Fruit fly (Drosophila melanogaster): Measurements from ENCODE around the gene CG1387.
A peak's percentile ranks its signal among the peaks of the same experiment; 100 is the strongest.

The CG1387 gene

DNA sequence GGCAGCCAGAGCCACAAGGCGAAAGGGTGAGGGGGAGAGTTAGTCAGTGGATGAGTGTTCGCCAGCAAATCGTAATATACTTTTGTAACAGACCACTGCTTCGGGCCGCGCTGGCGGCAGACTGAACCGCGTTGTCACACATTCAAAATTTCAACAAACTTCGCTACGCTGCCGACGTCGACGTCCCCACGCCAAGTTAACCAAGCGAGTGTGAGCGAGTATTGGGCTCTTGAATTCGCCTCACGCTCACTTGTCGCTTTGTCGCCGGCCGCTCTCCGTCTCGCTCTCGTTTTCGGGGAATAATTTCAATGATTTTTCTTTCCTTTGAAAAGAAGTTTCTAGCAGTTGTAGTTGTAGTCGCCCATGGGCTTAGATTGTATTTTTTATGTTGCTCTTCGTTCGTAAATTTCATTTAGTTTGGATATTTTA is 26.0 kb downstream of the CG1387 start, which contains the start of gene lawc (continued):
- TF ChIP-seq Deaf1 (tag; optimal IDR thresholded peaks at IDR 0.05) (peak; percentile 68), scrt (GFP tag; optimal IDR thresholded peaks at IDR 0.05) (peak; percentile 65), Side (GFP tag; optimal IDR thresholded peaks at IDR 0.05) (peak; percentile 44), CG14014 (GFP tag; IDR thresholded peaks at IDR 0.05) (peak; percentile 60; the same call in 1 of the 2 replicates), inv (GFP tag; IDR thresholded peaks at IDR 0.05; ENCODE audit: partially characterized antibody) (no peak), E2f1 (GFP tag; IDR thresholded peaks at IDR 0.05) (no peak), wek (GFP tag; optimal IDR thresholded peaks at IDR 0.05) (peak; percentile 52), CG10431 (GFP tag; optimal IDR thresholded peaks at IDR 0.05) (peak; percentile 45), chm (GFP tag; IDR thresholded peaks at IDR 0.05) (peak; percentile 94), sr (GFP tag; IDR thresholded peaks at IDR 0.05) (0 out of 3 replicates have a peak, but pooled peaks have one; percentile 34), crol (GFP tag; IDR thresholded peaks at IDR 0.05) (peak; percentile 93), Hmr (GFP tag; optimal IDR thresholded peaks at IDR 0.05) (peak; percentile 72), Optix (GFP tag; IDR thresholded peaks at IDR 0.05) (peak; percentile 44; the same call in 1 of the 3 replicates), CG2120 (GFP tag; optimal IDR thresholded peaks at IDR 0.05) (peak; percentile 5), lbe (GFP tag; optimal IDR thresholded peaks at IDR 0.05) (peak; percentile 63), CG31365 (tag; optimal IDR thresholded peaks at IDR 0.05) (peak; percentile 53), Dbx (GFP tag; IDR thresholded peaks at IDR 0.05) (peak; percentile 84; the same call in 2 of the 3 replicates), corto (GFP tag; optimal IDR thresholded peaks at IDR 0.05) (peak; percentile 63), CG33557 (GFP tag; optimal IDR thresholded peaks at IDR 0.05) (no peak), NFAT (GFP tag; IDR thresholded peaks at IDR 0.05) (peak; percentile 56; the same call in 1 of the 2 replicates), CG4328 (GFP tag; optimal IDR thresholded peaks at IDR 0.05) (peak; percentile 57), CG10209 (GFP tag; optimal IDR thresholded peaks at IDR 0.05) (no peak), CG12071 (GFP tag; optimal IDR thresholded peaks at IDR 0.05) (peak; percentile 62), CG2202 (tag; optimal IDR thresholded peaks at IDR 0.05) (no peak), ewg (GFP tag; optimal IDR thresholded peaks at IDR 0.05) (no peak), cas (GFP tag; IDR thresholded peaks at IDR 0.05) (peak; percentile 35; the same call in 1 of the 2 replicates), pros (GFP tag; optimal IDR thresholded peaks at IDR 0.05) (peak; percentile 44), Adf1 (GFP tag; IDR thresholded peaks at IDR 0.05) (peak; percentile 94), vvl (GFP tag; IDR thresholded peaks at IDR 0.05) (peak; percentile 81), CG14965 (GFP tag; optimal IDR thresholded peaks at IDR 0.05; ENCODE audit: borderline replicate concordance) (no peak), kah (GFP tag; optimal IDR thresholded peaks at IDR 0.05) (peak; percentile 45), pum (GFP tag; optimal IDR thresholded peaks at IDR 0.05) (no peak), cwo (GFP tag; optimal IDR thresholded peaks at IDR 0.05) (peak; percentile 54), Jarid2 (GFP tag; optimal IDR thresholded peaks at IDR 0.05) (peak; percentile 82), dpn (GFP tag; optimal IDR thresholded peaks at IDR 0.05) (no peak), gsb (GFP tag; IDR thresholded peaks at IDR 0.05) (peak; percentile 53), CG6254 (GFP tag; optimal IDR thresholded peaks at IDR 0.05) (no peak), dm (GFP tag; optimal IDR thresholded peaks at IDR 0.05) (no peak), cad (GFP tag; optimal IDR thresholded peaks at IDR 0.05) (no peak), HmgZ (tag; optimal IDR thresholded peaks at IDR 0.05) (peak; percentile 57), gt (GFP tag; IDR thresholded peaks at IDR 0.05) (no peak), Neu2 (GFP tag; optimal IDR thresholded peaks at IDR 0.05; ENCODE audit: borderline replicate concordance) (no peak), CG12299 (tag; optimal IDR thresholded peaks at IDR 0.05) (peak; percentile 44), CG9817 (tag; optimal IDR thresholded peaks at IDR 0.05) (no peak), Scr (GFP tag; IDR thresholded peaks at IDR 0.05; ENCODE audit: partially characterized antibody) (peak; percentile 20; the same call in 1 of the 2 replicates), Taf1 (GFP tag; IDR thresholded peaks at IDR 0.05) (peak; percentile 29; the same call in 1 of the 2 replicates), CG15479 (GFP tag; optimal IDR thresholded peaks at IDR 0.05) (no peak), sens (GFP tag) (peak; percentile 53), cato (GFP tag; optimal IDR thresholded peaks at IDR 0.05; ENCODE audit: borderline replicate concordance) (no peak), CG13894 (tag; optimal IDR thresholded peaks at IDR 0.05) (peak; percentile 59)
